Fruit fly (Drosophila melanogaster): ENCODE measurements around the gene CG3618.
A peak's percentile ranks its signal among the peaks of the same experiment; 100 is the strongest.

Gene CG3618

dm6 chr3L:20769350-20769749, 46.5 kb downstream of the CG3618 start, which contains the start of the genes CG4074 and CG4186:
Gene CG4074 (minus strand): TSS chr3L:20769500.
Gene CG4186 (plus strand): TSS chr3L:20769586.
- TF ChIP-seq Pif1A (GFP tag; optimal IDR thresholded peaks at IDR 0.05) (no peak), D1 (tag; optimal IDR thresholded peaks at IDR 0.05) (peak; percentile 42), EcR (GFP tag; optimal IDR thresholded peaks at IDR 0.05) (peak; percentile 93), Pif1B (GFP tag; optimal IDR thresholded peaks at IDR 0.05) (peak; percentile 24), CG17806 (tag; optimal IDR thresholded peaks at IDR 0.05) (no peak)

dm6 chr3L:20767227-20767626, 48.6 kb downstream of the CG3618 start:
- TF ChIP-seq CG32121 (GFP tag; IDR thresholded peaks at IDR 0.05) (no peak), CG10348 (GFP tag; IDR thresholded peaks at IDR 0.05) (no peak), Snoo (tag; optimal IDR thresholded peaks at IDR 0.05) (no peak), CG8301 (tag; optimal IDR thresholded peaks at IDR 0.05) (no peak), CG13204 (GFP tag; optimal IDR thresholded peaks at IDR 0.05) (no peak)

All from whole organism, pupa.